Fruit fly (Drosophila melanogaster) whole organism, embryonic: Measurements from ENCODE around the gene CG11342.
A peak's percentile ranks its signal among the peaks of the same experiment; 100 is the strongest.

Experiments
- B-H2 ChIP-seq: fragments of 200-800 bp; sonication (Bioruptor generic); optimal IDR thresholded peaks from 2 replicates; lab custom pipeline; 2018; ENCODE audit warnings: missing biosample characterization, mild to moderate bottlenecking, missing genetic modification characterization
- BEAF-32 ChIP-seq: fragments of 200-800 bp; sonication (Bioruptor generic); optimal IDR thresholded peaks from 3 replicates; lab custom pipeline; 2017; ENCODE audit warnings: missing biosample characterization, missing genetic modification characterization, mild to moderate bottlenecking, moderate library complexity, missing genetic modification reagents
- BtbVII ChIP-seq: fragments of 200-800 bp; sonication (Bioruptor generic); optimal IDR thresholded peaks from 3 replicates; lab custom pipeline; 2017; ENCODE audit warnings: missing biosample characterization, mild to moderate bottlenecking, missing genetic modification characterization
- Bteb2 ChIP-seq: fragments of 200-800 bp; sonication (Bioruptor generic); optimal IDR thresholded peaks from 2 replicates; lab custom pipeline; 2016; ENCODE audit warnings: missing biosample characterization, missing genetic modification characterization
- CG10366 ChIP-seq: fragments of 200-800 bp; sonication (Bioruptor generic); IDR thresholded peaks from 2 replicates; pipeline ENCODE4 v1.3.6; 2022; ENCODE audit warnings: missing biosample characterization, missing genetic modification characterization
- CG10959 ChIP-seq: fragments of 200-800 bp; sonication (Bioruptor generic); IDR thresholded peaks from 2 replicates; pipeline ENCODE4 v1.3.6; 2022; ENCODE audit warnings: missing biosample characterization, missing genetic modification characterization
- CG11456 ChIP-seq: fragments of 200-800 bp; sonication (Bioruptor generic); IDR thresholded peaks from 3 replicates; pipeline ENCODE4 v1.3.6; 2022; ENCODE audit warnings: missing biosample characterization, missing genetic modification characterization
- CG11696 ChIP-seq: fragments of 200-800 bp; sonication (Bioruptor generic); IDR thresholded peaks from 2 replicates; pipeline ENCODE4 v1.3.6; 2022; ENCODE audit warnings: missing biosample characterization, missing genetic modification characterization
- CG13287 ChIP-seq: fragments of 200-800 bp; sonication (Bioruptor generic); IDR thresholded peaks from 2 replicates; pipeline ENCODE4 v1.3.6; 2022; ENCODE audit warnings: missing biosample characterization, missing genetic modification characterization; ENCODE audit not compliant: partially characterized antibody
- CG15479 ChIP-seq: fragments of 200-800 bp; sonication (Bioruptor generic); optimal IDR thresholded peaks from 3 replicates; lab custom pipeline; 2019; ENCODE audit warnings: missing biosample characterization, mild to moderate bottlenecking, missing genetic modification characterization, moderate library complexity
- CG15601 ChIP-seq: fragments of 200-800 bp; sonication (Bioruptor generic); optimal IDR thresholded peaks from 3 replicates; lab custom pipeline; 2019; ENCODE audit warnings: missing biosample characterization, mild to moderate bottlenecking, missing genetic modification characterization, moderate library complexity
- CG17385 ChIP-seq: fragments of 200-800 bp; sonication (Bioruptor generic); optimal IDR thresholded peaks from 3 replicates; lab custom pipeline; 2018; ENCODE audit warnings: missing biosample characterization, mild to moderate bottlenecking, missing genetic modification characterization
- CG17912 ChIP-seq: fragments of 200-800 bp; sonication (Bioruptor generic); optimal IDR thresholded peaks from 2 replicates; lab custom pipeline; 2018; ENCODE audit warnings: missing biosample characterization, mild to moderate bottlenecking, missing genetic modification characterization
- CG2129 ChIP-seq: fragments of 200-800 bp; sonication (Bioruptor generic); IDR thresholded peaks from 2 replicates; pipeline ENCODE4 v1.3.6; 2022; ENCODE audit warnings: missing biosample characterization, missing genetic modification characterization; ENCODE audit not compliant: partially characterized antibody
- CG2199 ChIP-seq: fragments of 200-800 bp; sonication (Bioruptor generic); IDR thresholded peaks from 3 replicates; pipeline ENCODE4 v1.3.6; 2022; ENCODE audit warnings: missing biosample characterization, missing genetic modification characterization
- CG3995 ChIP-seq: fragments of 200-800 bp; sonication (Bioruptor generic); optimal IDR thresholded peaks from 3 replicates; lab custom pipeline; 2016; ENCODE audit warnings: missing biosample characterization, missing genetic modification characterization
- CG7357 ChIP-seq: fragments of 200-800 bp; sonication (Bioruptor generic); IDR thresholded peaks from 3 replicates; pipeline ENCODE4 v1.3.6; 2022; ENCODE audit warnings: missing biosample characterization, missing genetic modification characterization
- CG7556 ChIP-seq: fragments of 200-800 bp; sonication (Bioruptor generic); optimal IDR thresholded peaks from 2 replicates; lab custom pipeline; 2017; ENCODE audit warnings: missing biosample characterization, mild to moderate bottlenecking, missing genetic modification characterization
- CG8478 ChIP-seq: fragments of >200 bp; optimal IDR thresholded peaks from 2 replicates; lab custom pipeline; 2018
- CG9797 ChIP-seq: fragments of 200-800 bp; sonication (Bioruptor generic); optimal IDR thresholded peaks from 3 replicates; lab custom pipeline; 2018; ENCODE audit warnings: missing biosample characterization, mild to moderate bottlenecking, missing genetic modification characterization
- Camta ChIP-seq: fragments of 200-800 bp; sonication (Bioruptor generic); optimal IDR thresholded peaks from 2 replicates; lab custom pipeline; 2016; ENCODE audit warnings: missing biosample characterization, missing genetic modification characterization
- Dbx ChIP-seq: fragments of 200-800 bp; sonication (Bioruptor generic); IDR thresholded peaks from 3 replicates; pipeline ENCODE4 v1.3.6; 2022; ENCODE audit warnings: missing biosample characterization, missing genetic modification characterization
- Fer1 ChIP-seq: fragments of 200-800 bp; sonication (Bioruptor generic); optimal IDR thresholded peaks from 2 replicates; lab custom pipeline; 2017; ENCODE audit warnings: missing biosample characterization, mild to moderate bottlenecking, missing genetic modification characterization
- HLHmδ ChIP-seq: fragments of 200-800 bp; sonication (Bioruptor generic); optimal IDR thresholded peaks from 2 replicates; lab custom pipeline; 2018; ENCODE audit warnings: missing biosample characterization, mild to moderate bottlenecking, missing genetic modification characterization, moderate library complexity
- MESR4 ChIP-seq: fragments of 200-800 bp; sonication (Bioruptor generic); optimal IDR thresholded peaks from 2 replicates; lab custom pipeline; 2018; ENCODE audit warnings: missing biosample characterization, mild to moderate bottlenecking, missing genetic modification characterization, moderate library complexity
- Ravus ChIP-seq: fragments of 200-800 bp; sonication (Bioruptor generic); IDR thresholded peaks from 2 replicates; pipeline ENCODE4 v1.3.6; 2022; ENCODE audit warnings: missing biosample characterization, missing genetic modification characterization
- Rfx ChIP-seq: fragments of 200-800 bp; sonication (Bioruptor generic); IDR thresholded peaks from 2 replicates; pipeline ENCODE4 v1.3.6; 2022; ENCODE audit warnings: missing biosample characterization, missing genetic modification characterization
- Sin3A ChIP-seq: fragments of >200 bp; optimal IDR thresholded peaks from 2 replicates; lab custom pipeline; 2018
- Trl ChIP-seq, 3 experiments: fragments of >200 bp in 2 of 3; fragments of 200-800 bp in 1 of 3; sonication (Bioruptor generic) in 1 of 3; optimal IDR thresholded peaks; 2 replicates in 1 of 3; 3 replicates in 2 of 3; lab custom pipeline; 2016 to 2017; ENCODE audit warnings: missing biosample characterization in 1 of 3, missing genetic modification characterization in 1 of 3
- chm ChIP-seq: fragments of 200-800 bp; sonication (Bioruptor generic); IDR thresholded peaks from 2 replicates; pipeline ENCODE4 v1.3.6; 2022; ENCODE audit warnings: missing biosample characterization, missing genetic modification characterization
- ci ChIP-seq: fragments of 200-800 bp; sonication (Bioruptor generic); IDR thresholded peaks from 3 replicates; pipeline ENCODE4 v1.3.6; 2022; ENCODE audit warnings: missing biosample characterization, missing genetic modification characterization
- en ChIP-seq: fragments of 200-800 bp; sonication (Bioruptor generic); optimal IDR thresholded peaks from 2 replicates; lab custom pipeline; 2016; ENCODE audit warnings: missing biosample characterization, missing genetic modification characterization
- eve ChIP-seq, 2 experiments: fragments of >200 bp; optimal IDR thresholded peaks; 2 replicates each; lab custom pipeline; 2017; ENCODE audit warnings: missing biosample characterization in 2 of 2, missing genetic modification characterization in 2 of 2
- exex ChIP-seq: fragments of 200-800 bp; sonication (Bioruptor generic); optimal IDR thresholded peaks from 4 replicates; lab custom pipeline; 2018; ENCODE audit warnings: missing biosample characterization, mild to moderate bottlenecking, missing genetic modification characterization, moderate library complexity
- fd96Cb ChIP-seq: fragments of 200-800 bp; sonication (Bioruptor generic); optimal IDR thresholded peaks from 2 replicates; lab custom pipeline; 2018; ENCODE audit warnings: missing biosample characterization, mild to moderate bottlenecking, missing genetic modification characterization, moderate library complexity
- fu2 ChIP-seq: fragments of 200-800 bp; sonication (Bioruptor generic); optimal IDR thresholded peaks from 2 replicates; lab custom pipeline; 2016; ENCODE audit warnings: missing biosample characterization, missing genetic modification characterization
- hb ChIP-seq: fragments of 200-800 bp; sonication (Bioruptor generic); IDR thresholded peaks from 3 replicates; pipeline ENCODE4 v1.3.6; 2022; ENCODE audit warnings: missing biosample characterization, missing genetic modification characterization; ENCODE audit not compliant: partially characterized antibody
- mam ChIP-seq: fragments of 200-800 bp; sonication (Bioruptor generic); optimal IDR thresholded peaks from 3 replicates; lab custom pipeline; 2016; ENCODE audit warnings: missing biosample characterization, missing genetic modification characterization
- nau ChIP-seq: fragments of 200-800 bp; sonication (Bioruptor generic); optimal IDR thresholded peaks from 3 replicates; lab custom pipeline; 2017; ENCODE audit warnings: missing biosample characterization, mild to moderate bottlenecking, missing genetic modification characterization, missing genetic modification reagents
- nerfin-2 ChIP-seq: fragments of 200-800 bp; sonication (Bioruptor generic); IDR thresholded peaks from 2 replicates; pipeline ENCODE4 v1.3.6; 2022; ENCODE audit warnings: missing biosample characterization, missing genetic modification characterization; ENCODE audit not compliant: partially characterized antibody
- prd ChIP-seq, 3 experiments: fragments of >200 bp in 2 of 3; fragments of 200-800 bp in 1 of 3; sonication (Bioruptor generic) in 1 of 3; optimal IDR thresholded peaks in 2 of 3; IDR thresholded peaks in 1 of 3; 2 replicates in 2 of 3; 3 replicates in 1 of 3; pipeline versions ENCODE4 v1.3.6 to Lab custom; 2017 to 2022; ENCODE audit warnings: missing biosample characterization in 1 of 3, missing genetic modification characterization in 1 of 3
- repo ChIP-seq: fragments of 200-800 bp; sonication (Bioruptor generic); optimal IDR thresholded peaks from 2 replicates; lab custom pipeline; 2016; ENCODE audit warnings: missing biosample characterization, missing genetic modification characterization
- salm ChIP-seq: fragments of 200-800 bp; sonication (Bioruptor generic); optimal IDR thresholded peaks from 2 replicates; lab custom pipeline; 2018; ENCODE audit warnings: missing biosample characterization, mild to moderate bottlenecking, missing genetic modification characterization
- sima ChIP-seq: fragments of 200-800 bp; sonication (Bioruptor generic); optimal IDR thresholded peaks from 2 replicates; lab custom pipeline; 2016; ENCODE audit warnings: missing biosample characterization, missing genetic modification characterization
- sob ChIP-seq: fragments of 200-800 bp; sonication (Bioruptor generic); IDR thresholded peaks from 2 replicates; pipeline ENCODE4 v1.3.6; 2022; ENCODE audit warnings: missing biosample characterization, missing genetic modification characterization
- vnd ChIP-seq: fragments of 200-800 bp; sonication (Bioruptor generic); IDR thresholded peaks from 3 replicates; pipeline ENCODE4 v1.3.6; 2022; ENCODE audit warnings: missing biosample characterization, missing genetic modification characterization; ENCODE audit not compliant: partially characterized antibody
- zen ChIP-seq: fragments of 200-800 bp; sonication (Bioruptor generic); optimal IDR thresholded peaks from 3 replicates; lab custom pipeline; 2018; ENCODE audit warnings: missing biosample characterization, mild to moderate bottlenecking, missing genetic modification characterization, moderate library complexity
- zen2 ChIP-seq: fragments of 200-800 bp; sonication (Bioruptor generic); IDR thresholded peaks from 3 replicates; pipeline ENCODE4 v1.3.6; 2022; ENCODE audit warnings: missing biosample characterization, missing genetic modification characterization; ENCODE audit not compliant: partially characterized antibody

Gene CG11342

dm6 chr3L:4406653-4407257, 39.5 kb upstream of the CG11342 start, which contains the start of gene TP53INP (continued):
- TF ChIP-seq salm (tag; lab: Kevin White, UChicago) (peak; percentile 87), CG2129 (GFP tag; lab: Robert Waterston, UW) (no peak), Fer1 (GFP tag; lab: Kevin White, UChicago) (peak; percentile 93), zen2 (GFP tag; lab: Robert Waterston, UW) (no peak), CG11456 (GFP tag; lab: Robert Waterston, UW) (no peak), CG9797 (GFP tag; lab: Kevin White, UChicago) (no peak), ci (GFP tag; lab: Robert Waterston, UW) (peak; percentile 52; the same call in 2 of the 3 replicates), B-H2 (peak; percentile 55), chm (GFP tag; lab: Robert Waterston, UW) (peak; percentile 62), CG13287 (GFP tag; lab: Robert Waterston, UW) (peak; percentile 28; the same call in 1 of the 2 replicates), CG10959 (GFP tag; lab: Robert Waterston, UW) (peak; percentile 56; the same call in 1 of the 2 replicates), BEAF-32 (no peak), prd (optimal IDR thresholded peaks at IDR 0.05; lab: Kevin White, UChicago) (no peak), prd (GFP tag; IDR thresholded peaks at IDR 0.05; lab: Robert Waterston, UW) (peak; percentile 82), Ravus (GFP tag; lab: Robert Waterston, UW) (no peak), CG15479 (GFP tag; lab: Kevin White, UChicago) (peak; percentile 72), BtbVII (GFP tag; lab: Kevin White, UChicago) (peak; percentile 87), MESR4 (GFP tag; lab: Kevin White, UChicago) (peak; percentile 12), fd96Cb (tag; lab: Kevin White, UChicago) (peak; percentile 89), en (GFP tag; lab: Kevin White, UChicago) (peak; percentile 61), CG2199 (GFP tag; lab: Robert Waterston, UW) (0 out of 3 replicates have a peak, but pooled peaks have one; percentile 43), Bteb2 (GFP tag; lab: Kevin White, UChicago) (peak; percentile 71), sima (GFP tag; lab: Kevin White, UChicago) (no peak), CG7556 (GFP tag; lab: Kevin White, UChicago) (peak; percentile 96), Rfx (GFP tag; lab: Robert Waterston, UW) (peak; percentile 64), CG7357 (GFP tag; lab: Robert Waterston, UW) (peak; percentile 65; the same call in 2 of the 3 replicates), repo (GFP tag; lab: Kevin White, UChicago) (peak; percentile 71), CG15601 (tag; lab: Kevin White, UChicago) (peak; percentile 84), exex (peak; percentile 30), vnd (GFP tag; lab: Robert Waterston, UW) (no peak; the same call in 2 of the 3 replicates), CG11696 (GFP tag; lab: Robert Waterston, UW) (0 out of 2 replicates have a peak, but pooled peaks have one; percentile 21), CG10366 (GFP tag; lab: Robert Waterston, UW) (peak; percentile 51), nerfin-2 (GFP tag; lab: Robert Waterston, UW) (no peak), CG8478 (lab: Kevin White, UChicago) (peak; percentile 23), hb (GFP tag; lab: Robert Waterston, UW) (no peak), eve (GFP tag; optimal IDR thresholded peaks at IDR 0.05; lab: Kevin White, UChicago) (peak in 1 of 2 experiments; percentile 88), Sin3A (lab: Kevin White, UChicago) (no peak), mam (GFP tag; lab: Kevin White, UChicago) (peak; percentile 50), zen (tag; lab: Kevin White, UChicago) (peak; percentile 76), Camta (peak; percentile 60), nau (peak; percentile 90), Dbx (GFP tag; lab: Robert Waterston, UW) (peak; percentile 56; the same call in 1 of the 3 replicates), CG17385 (peak; percentile 87), CG3995 (GFP tag; lab: Kevin White, UChicago) (no peak), Trl (optimal IDR thresholded peaks at IDR 0.05; lab: Kevin White, UChicago) (peak; percentile 52 to 59), Trl (GFP tag; optimal IDR thresholded peaks at IDR 0.05; lab: Kevin White, UChicago) (peak; percentile 75), CG17912 (GFP tag; lab: Kevin White, UChicago) (no peak), fu2 (GFP tag; lab: Kevin White, UChicago) (peak; percentile 10), HLHmδ (peak; percentile 67), sob (GFP tag; lab: Robert Waterston, UW) (peak; percentile 65)
